Worm (Caenorhabditis elegans): ENCODE results near the gene ubc-26.

ubc-26 gene

DNA sequence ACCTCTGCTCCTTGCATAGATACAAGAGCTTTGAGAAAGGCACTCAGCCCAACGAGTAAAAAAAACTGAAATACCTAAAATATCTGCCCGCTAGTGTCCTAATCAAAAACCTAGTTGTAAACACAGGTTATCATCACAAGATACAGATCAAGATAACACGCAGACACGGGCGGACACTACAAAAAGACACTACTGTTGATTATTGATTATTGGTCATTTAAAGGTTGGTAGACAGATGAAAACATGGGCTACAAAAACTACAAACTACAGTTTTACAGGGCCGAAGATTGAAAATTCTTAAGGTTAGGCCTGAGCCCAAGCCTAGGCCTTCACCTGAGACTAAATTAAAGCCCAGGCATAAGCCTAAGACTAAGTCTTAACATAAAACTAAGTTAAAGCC is 41.3 kb downstream of the ubc-26 start:
- no peak for TF ChIP-seq W03F9.2 (tag; optimal IDR thresholded peaks at IDR 0.05)

DNA sequence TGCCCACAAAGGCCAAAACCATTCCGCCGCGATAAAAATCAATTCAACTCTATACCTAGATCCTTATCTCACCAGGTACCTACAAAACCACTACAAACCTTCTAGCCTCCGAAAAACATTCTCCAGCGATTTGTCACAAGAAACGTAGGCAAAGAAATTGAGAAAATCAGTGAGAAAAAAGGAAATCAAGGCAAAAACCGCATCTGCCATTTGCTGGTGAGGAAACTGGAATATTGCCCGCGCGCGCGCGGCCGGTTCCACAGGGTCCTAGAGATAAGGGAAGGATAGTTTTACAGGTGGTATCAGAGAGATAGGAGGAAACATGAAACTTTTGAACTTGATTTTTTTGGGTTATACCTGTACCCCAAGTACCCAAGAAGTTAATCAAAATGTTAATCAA is 42.6 kb downstream of the ubc-26 start:
- TF ChIP-seq him-1 (tag; optimal IDR thresholded peaks at IDR 0.05): no peak
- no peak for TF ChIP-seq dao-5 (tag; optimal IDR thresholded peaks at IDR 0.05)
- TF ChIP-seq W03F9.2 (tag; optimal IDR thresholded peaks at IDR 0.05): no peak

DNA sequence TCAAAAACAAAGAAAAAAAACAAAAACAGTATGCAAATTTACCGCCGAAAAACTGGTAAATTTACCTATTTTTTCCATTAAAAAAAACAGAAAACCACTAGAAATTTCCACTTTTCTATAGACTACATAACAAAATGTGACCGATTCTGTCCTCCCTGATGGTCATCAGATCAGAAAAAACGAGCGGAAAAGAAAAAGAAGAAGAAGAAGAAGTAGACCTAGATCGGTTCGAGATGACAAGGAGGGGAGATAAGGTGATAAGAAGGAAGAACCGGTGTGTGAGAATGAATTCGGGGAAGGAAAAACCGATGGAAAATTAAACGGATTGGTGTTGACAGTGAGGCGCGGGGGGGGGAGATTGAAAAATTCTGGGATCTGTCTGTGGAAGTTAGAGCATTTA is 44.0 kb downstream of the ubc-26 start:
- no peak for TF ChIP-seq W03F9.2 (tag; optimal IDR thresholded peaks at IDR 0.05)
- no peak for TF ChIP-seq dao-5 (tag; optimal IDR thresholded peaks at IDR 0.05)
- TF ChIP-seq him-1 (tag; optimal IDR thresholded peaks at IDR 0.05): no peak

DNA sequence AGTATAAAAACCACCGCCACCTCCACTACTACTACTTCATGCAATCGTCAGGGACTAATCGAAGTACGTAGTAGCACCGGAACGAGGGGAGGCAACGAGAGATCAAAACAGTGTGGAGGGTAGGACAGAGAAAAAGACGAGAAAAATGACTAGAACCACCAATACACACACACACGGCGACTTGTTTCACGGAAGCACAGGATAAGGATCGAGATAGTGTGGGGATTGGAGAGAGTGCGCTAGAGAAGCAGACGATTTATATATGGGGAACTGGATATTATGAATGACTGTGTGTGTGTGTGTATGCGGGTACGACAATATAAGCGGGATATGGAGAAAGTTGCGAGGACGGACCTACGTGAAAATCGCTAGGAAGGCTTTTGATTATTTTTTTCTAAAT is 45.4 kb downstream of the ubc-26 start:
- TF ChIP-seq him-1 (tag; optimal IDR thresholded peaks at IDR 0.05): no peak
- no peak for TF ChIP-seq W03F9.2 (tag; optimal IDR thresholded peaks at IDR 0.05)
- no peak for TF ChIP-seq dao-5 (tag; optimal IDR thresholded peaks at IDR 0.05)

DNA sequence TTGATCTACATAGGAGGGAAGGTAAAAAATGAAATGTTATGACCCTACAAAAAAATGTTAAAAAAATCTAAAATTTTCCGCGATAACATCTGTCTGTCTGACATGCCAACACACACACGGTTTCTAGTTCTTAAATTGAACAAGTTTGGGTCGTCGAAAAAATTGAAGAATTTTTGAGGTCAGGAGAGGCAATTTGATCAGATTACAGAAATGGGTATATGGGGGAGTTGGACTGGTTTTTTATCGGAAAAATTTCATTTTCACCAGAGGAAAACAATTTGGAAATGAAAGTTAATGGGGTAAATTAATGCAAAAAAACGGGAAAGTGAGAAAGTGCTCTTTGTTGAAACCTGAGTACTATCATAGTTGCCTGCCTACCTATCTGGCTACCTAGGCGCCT is 46.4 kb downstream of the ubc-26 start:
- TF ChIP-seq W03F9.2 (tag; optimal IDR thresholded peaks at IDR 0.05) (no peak), dao-5 (tag; optimal IDR thresholded peaks at IDR 0.05) (no peak), him-1 (tag; optimal IDR thresholded peaks at IDR 0.05) (no peak)

DNA sequence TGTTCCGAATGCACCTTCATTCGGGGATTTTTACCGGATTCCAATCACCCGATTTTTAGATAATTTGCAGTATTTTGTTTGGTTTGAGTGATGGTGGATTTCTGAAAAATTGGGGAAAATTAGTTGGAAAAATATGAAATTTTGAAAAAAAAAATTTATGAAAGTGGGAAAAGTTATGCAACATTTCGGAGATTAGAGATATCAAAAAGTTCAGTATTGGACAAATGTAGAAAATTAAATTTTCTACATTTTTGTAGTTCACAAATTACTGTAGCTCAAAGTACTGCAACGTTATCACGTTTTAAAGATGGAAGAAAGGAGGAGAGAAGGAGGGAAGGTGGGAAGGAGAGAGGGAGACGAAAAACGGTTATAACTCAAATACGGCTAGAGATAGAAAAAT is 47.7 kb downstream of the ubc-26 start, which contains the start of gene ptc-3:
ptc-3 (minus strand) TSS at position 101 of the 400 bp plus-strand sequence.
- TF ChIP-seq W03F9.2 (tag; optimal IDR thresholded peaks at IDR 0.05) (no peak), dao-5 (tag; optimal IDR thresholded peaks at IDR 0.05) (no peak), him-1 (tag; optimal IDR thresholded peaks at IDR 0.05) (no peak)

DNA sequence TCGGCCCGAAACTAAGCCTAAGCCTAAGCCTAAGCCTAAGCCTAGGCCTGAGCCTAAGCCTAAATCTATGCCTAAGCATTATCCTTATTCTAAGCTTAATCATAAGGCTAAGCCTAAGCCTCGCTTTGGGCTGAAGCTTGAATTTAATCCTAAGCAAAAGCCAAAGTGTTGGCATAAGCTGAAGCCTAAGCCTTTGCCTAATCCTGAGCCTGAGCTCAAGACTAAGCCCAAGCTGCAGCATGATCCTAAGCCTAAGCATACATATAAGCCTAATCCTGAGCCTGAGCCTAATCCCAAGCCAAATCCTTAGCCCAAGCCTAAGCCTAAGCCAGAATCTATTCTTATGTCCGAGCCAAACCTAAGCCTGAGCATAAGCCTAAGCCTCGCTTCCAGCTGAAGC is 53.6 kb downstream of the ubc-26 start:
- TF ChIP-seq W03F9.2 (tag; optimal IDR thresholded peaks at IDR 0.05) (no peak), him-1 (tag; optimal IDR thresholded peaks at IDR 0.05) (no peak), dao-5 (tag; optimal IDR thresholded peaks at IDR 0.05) (no peak)

DNA sequence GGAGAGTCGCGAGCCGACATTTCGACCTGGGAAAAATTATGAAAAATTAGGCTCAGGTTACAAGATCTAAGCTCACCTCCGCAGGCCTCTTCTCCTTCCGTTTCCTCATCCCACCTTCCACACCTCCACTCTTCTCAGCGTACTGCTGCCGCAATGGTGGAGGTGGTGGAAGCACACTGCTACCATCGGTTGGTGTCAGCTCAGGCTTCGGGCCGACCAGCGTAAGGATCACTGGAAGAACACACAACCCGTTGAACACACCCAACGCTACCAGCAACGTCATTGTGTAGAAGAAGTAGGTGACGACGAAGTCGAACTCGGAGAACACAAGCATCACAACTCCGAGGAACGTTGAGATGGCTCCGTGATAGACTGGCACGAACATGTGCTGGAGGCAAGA is 54.5 kb downstream of the ubc-26 start:
- no peak for TF ChIP-seq dao-5 (tag; optimal IDR thresholded peaks at IDR 0.05)
- no peak for TF ChIP-seq him-1 (tag; optimal IDR thresholded peaks at IDR 0.05)
- TF ChIP-seq W03F9.2 (tag; optimal IDR thresholded peaks at IDR 0.05): no peak
